Fruit fly (Drosophila melanogaster) whole organism, embryonic: Measurements from ENCODE around the gene CG14340.

Source experiments
- CG12104 ChIP-seq: fragments of 200-800 bp; sonication (Bioruptor generic); optimal IDR thresholded peaks from 3 replicates; lab custom pipeline; 2016; ENCODE audit warnings: missing biosample characterization, missing genetic modification characterization
- CG12155 ChIP-seq: fragments of 200-800 bp; sonication (Bioruptor generic); optimal IDR thresholded peaks from 3 replicates; lab custom pipeline; 2016; ENCODE audit warnings: missing biosample characterization, missing genetic modification characterization
- CG12219 ChIP-seq: fragments of 200-800 bp; sonication (Bioruptor generic); optimal IDR thresholded peaks from 3 replicates; lab custom pipeline; 2018; ENCODE audit warnings: missing biosample characterization, mild to moderate bottlenecking, missing genetic modification characterization
- CG14667 ChIP-seq: fragments of 200-800 bp; sonication (Bioruptor generic); IDR thresholded peaks from 2 replicates; pipeline ENCODE4 v1.3.6; 2022; ENCODE audit warnings: missing biosample characterization, missing genetic modification characterization
- CG14860 ChIP-seq: fragments of 200-800 bp; sonication (Bioruptor generic); IDR thresholded peaks from 3 replicates; pipeline ENCODE4 v1.3.6; 2022; ENCODE audit warnings: missing biosample characterization, missing genetic modification characterization; ENCODE audit not compliant: partially characterized antibody
- CG15011 ChIP-seq: fragments of 200-800 bp; sonication (Bioruptor generic); optimal IDR thresholded peaks from 3 replicates; lab custom pipeline; 2018; ENCODE audit warnings: missing biosample characterization, mild to moderate bottlenecking, missing genetic modification characterization
- CG15601 ChIP-seq: fragments of 200-800 bp; sonication (Bioruptor generic); optimal IDR thresholded peaks from 3 replicates; lab custom pipeline; 2019; ENCODE audit warnings: missing biosample characterization, mild to moderate bottlenecking, missing genetic modification characterization, moderate library complexity
- CG16863 ChIP-seq: fragments of 200-800 bp; sonication (Bioruptor generic); optimal IDR thresholded peaks from 3 replicates; lab custom pipeline; 2016; ENCODE audit warnings: missing biosample characterization, missing genetic modification characterization
- CG18011 ChIP-seq: fragments of 200-800 bp; sonication (Bioruptor generic); optimal IDR thresholded peaks from 2 replicates; lab custom pipeline; 2017; ENCODE audit warnings: missing biosample characterization, missing genetic modification characterization, mild to moderate bottlenecking, moderate library complexity, missing genotype
- CG18619 ChIP-seq: fragments of 200-800 bp; sonication (Bioruptor generic); optimal IDR thresholded peaks from 3 replicates; lab custom pipeline; 2017; ENCODE audit warnings: missing biosample characterization, mild to moderate bottlenecking, missing genetic modification characterization
- CG2712 ChIP-seq: fragments of 200-800 bp; optimal IDR thresholded peaks from 3 replicates; lab custom pipeline; 2019; ENCODE audit warnings: missing biosample characterization, mild to moderate bottlenecking, missing genetic modification characterization, moderate library complexity
- CG30403 ChIP-seq: fragments of 200-800 bp; sonication (Bioruptor generic); optimal IDR thresholded peaks from 3 replicates; lab custom pipeline; 2016; ENCODE audit warnings: missing biosample characterization, missing genetic modification characterization
- CG34224 ChIP-seq: fragments of 200-800 bp; sonication (Bioruptor generic); IDR thresholded peaks from 3 replicates; pipeline ENCODE4 v1.3.6; 2022; ENCODE audit warnings: missing biosample characterization, missing genetic modification characterization; ENCODE audit not compliant: partially characterized antibody
- CG6683 ChIP-seq: fragments of 200-800 bp; sonication (Bioruptor generic); optimal IDR thresholded peaks from 2 replicates; lab custom pipeline; 2017; ENCODE audit warnings: missing biosample characterization, mild to moderate bottlenecking, missing genetic modification characterization, missing genetic modification reagents
- CG9437 ChIP-seq: fragments of 200-800 bp; sonication (Bioruptor generic); optimal IDR thresholded peaks from 2 replicates; lab custom pipeline; 2018; ENCODE audit warnings: missing biosample characterization, mild to moderate bottlenecking, missing genetic modification characterization
- Camta ChIP-seq: fragments of 200-800 bp; sonication (Bioruptor generic); optimal IDR thresholded peaks from 2 replicates; lab custom pipeline; 2016; ENCODE audit warnings: missing biosample characterization, missing genetic modification characterization
- Eip74EF ChIP-seq, 2 experiments: fragments of 200-800 bp in 1 of 2; fragments of >200 bp in 1 of 2; sonication (Bioruptor generic) in 1 of 2; optimal IDR thresholded peaks; 2 replicates each; lab custom pipeline; 2017 to 2019; ENCODE audit warnings: missing biosample characterization in 2 of 2, missing genetic modification characterization in 2 of 2, mild to moderate bottlenecking in 1 of 2, moderate library complexity in 1 of 2
- Elba2 ChIP-seq: fragments of 200-800 bp; sonication (Bioruptor generic); optimal IDR thresholded peaks from 3 replicates; lab custom pipeline; 2016; ENCODE audit warnings: missing biosample characterization, missing genetic modification characterization
- Ets97D ChIP-seq: fragments of 200-800 bp; sonication (Bioruptor generic); optimal IDR thresholded peaks from 3 replicates; lab custom pipeline; 2016; ENCODE audit warnings: missing biosample characterization, missing genetic modification characterization
- Hr3 ChIP-seq: fragments of 200-800 bp; sonication (Bioruptor generic); optimal IDR thresholded peaks from 3 replicates; lab custom pipeline; 2016; ENCODE audit warnings: missing biosample characterization, missing genetic modification characterization
- Mrtf ChIP-seq: fragments of 200-800 bp; sonication (Bioruptor generic); IDR thresholded peaks from 3 replicates; pipeline ENCODE4 v1.3.6; 2022; ENCODE audit warnings: missing biosample characterization, missing genetic modification characterization
- NK7.1 ChIP-seq: fragments of 200-800 bp; sonication (Bioruptor generic); optimal IDR thresholded peaks from 3 replicates; lab custom pipeline; 2016; ENCODE audit warnings: missing biosample characterization, missing genetic modification characterization
- NfI ChIP-seq: fragments of 200-800 bp; sonication (Bioruptor generic); optimal IDR thresholded peaks from 3 replicates; lab custom pipeline; 2018; ENCODE audit warnings: missing biosample characterization, mild to moderate bottlenecking, missing genetic modification characterization, moderate library complexity
- Oli ChIP-seq: fragments of 200-800 bp; sonication (Bioruptor generic); optimal IDR thresholded peaks from 2 replicates; lab custom pipeline; 2018; ENCODE audit warnings: missing biosample characterization, mild to moderate bottlenecking, missing genetic modification characterization, moderate library complexity
- Poxn ChIP-seq: fragments of 200-800 bp; sonication (Bioruptor generic); IDR thresholded peaks from 2 replicates; pipeline ENCODE4 v1.3.6; 2022; ENCODE audit warnings: missing biosample characterization, missing genetic modification characterization
- Six4 ChIP-seq: fragments of 200-800 bp; sonication (Bioruptor generic); optimal IDR thresholded peaks from 2 replicates; lab custom pipeline; 2016; ENCODE audit warnings: missing biosample characterization, missing genetic modification characterization
- Usf ChIP-seq: fragments of 200-800 bp; sonication (Bioruptor generic); optimal IDR thresholded peaks from 2 replicates; lab custom pipeline; 2017; ENCODE audit warnings: missing genotype, missing biosample characterization, missing genetic modification characterization
- ap ChIP-seq: fragments of 200-800 bp; sonication (Bioruptor generic); IDR thresholded peaks from 2 replicates; pipeline ENCODE4 v1.3.6; 2022; ENCODE audit warnings: missing biosample characterization, missing genetic modification characterization
- az2 ChIP-seq: fragments of 200-800 bp; sonication (Bioruptor generic); optimal IDR thresholded peaks from 3 replicates; lab custom pipeline; 2016; ENCODE audit warnings: missing biosample characterization, missing genetic modification characterization
- chm ChIP-seq: fragments of 200-800 bp; sonication (Bioruptor generic); IDR thresholded peaks from 2 replicates; pipeline ENCODE4 v1.3.6; 2022; ENCODE audit warnings: missing biosample characterization, missing genetic modification characterization
- croc ChIP-seq: fragments of 200-800 bp; sonication (Bioruptor generic); conservative IDR thresholded peaks from 3 replicates; pipeline ENCODE4 v1.3.6; 2022; ENCODE audit warnings: missing biosample characterization, missing genetic modification characterization
- disco-r ChIP-seq: fragments of 200-800 bp; sonication (Bioruptor generic); optimal IDR thresholded peaks from 2 replicates; lab custom pipeline; 2016; ENCODE audit warnings: missing biosample characterization, missing genetic modification characterization
- fd64A ChIP-seq: fragments of 200-800 bp; sonication (Bioruptor generic); optimal IDR thresholded peaks from 3 replicates; lab custom pipeline; 2018; ENCODE audit warnings: missing biosample characterization, mild to moderate bottlenecking, missing genetic modification characterization
- grn ChIP-seq: fragments of 200-800 bp; sonication (Bioruptor generic); optimal IDR thresholded peaks from 3 replicates; lab custom pipeline; 2017; ENCODE audit warnings: missing biosample characterization, missing genetic modification characterization
- knrl ChIP-seq: fragments of 200-800 bp; sonication (Bioruptor generic); IDR thresholded peaks from 3 replicates; pipeline ENCODE4 v1.3.6; 2022; ENCODE audit warnings: missing biosample characterization, missing genetic modification characterization; ENCODE audit not compliant: partially characterized antibody
- lbe ChIP-seq: fragments of 200-800 bp; sonication (Bioruptor generic); optimal IDR thresholded peaks from 2 replicates; lab custom pipeline; 2016; ENCODE audit warnings: missing biosample characterization, mild to moderate bottlenecking, missing genetic modification characterization
- maf-S ChIP-seq: fragments of 200-800 bp; sonication (Bioruptor generic); optimal IDR thresholded peaks from 2 replicates; lab custom pipeline; 2016; ENCODE audit warnings: missing biosample characterization, missing genetic modification characterization
- nerfin-1 ChIP-seq: fragments of 200-800 bp; sonication (Bioruptor generic); optimal IDR thresholded peaks from 3 replicates; lab custom pipeline; 2019; ENCODE audit warnings: missing biosample characterization, mild to moderate bottlenecking, missing genetic modification characterization, moderate library complexity
- nom ChIP-seq: fragments of 200-800 bp; sonication (Bioruptor generic); optimal IDR thresholded peaks from 2 replicates; lab custom pipeline; 2017; ENCODE audit warnings: missing biosample characterization, missing genetic modification characterization, mild to moderate bottlenecking, moderate library complexity, missing genetic modification reagents
- org-1 ChIP-seq: fragments of 200-800 bp; sonication (Bioruptor generic); optimal IDR thresholded peaks from 2 replicates; lab custom pipeline; 2017; ENCODE audit warnings: missing biosample characterization, missing genetic modification characterization
- prd ChIP-seq, 3 experiments: fragments of >200 bp in 2 of 3; fragments of 200-800 bp in 1 of 3; sonication (Bioruptor generic) in 1 of 3; optimal IDR thresholded peaks in 2 of 3; IDR thresholded peaks in 1 of 3; 2 replicates in 2 of 3; 3 replicates in 1 of 3; pipeline versions ENCODE4 v1.3.6 to Lab custom; 2017 to 2022; ENCODE audit warnings: missing biosample characterization in 1 of 3, missing genetic modification characterization in 1 of 3
- slp2 ChIP-seq: fragments of 200-800 bp; sonication (Bioruptor generic); optimal IDR thresholded peaks from 2 replicates; lab custom pipeline; 2016; ENCODE audit warnings: missing biosample characterization, missing genetic modification characterization
- sna ChIP-seq: fragments of 200-800 bp; sonication (Bioruptor generic); IDR thresholded peaks from 2 replicates; pipeline ENCODE4 v1.3.6; 2022; ENCODE audit warnings: missing biosample characterization, missing genetic modification characterization; ENCODE audit not compliant: partially characterized antibody
- tap ChIP-seq: fragments of 200-800 bp; optimal IDR thresholded peaks from 3 replicates; lab custom pipeline; 2019; ENCODE audit warnings: missing biosample characterization, mild to moderate bottlenecking, missing genetic modification characterization, moderate library complexity
- ttk ChIP-seq: fragments of 200-800 bp; sonication (Bioruptor generic); IDR thresholded peaks from 2 replicates; pipeline ENCODE4 v2.1.2; 2022; ENCODE audit warnings: missing biosample characterization, missing genetic modification characterization
- usp ChIP-seq: fragments of >200 bp; optimal IDR thresholded peaks from 2 replicates; lab custom pipeline; 2017; ENCODE audit warnings: missing biosample characterization, missing genetic modification characterization
- wdn ChIP-seq: fragments of 200-800 bp; sonication (Bioruptor generic); IDR thresholded peaks from 2 replicates; pipeline ENCODE4 v1.3.6; 2022; ENCODE audit warnings: missing biosample characterization, missing genetic modification characterization

The CG14340 gene

dm6 chr2L:1144371-1145360 lies 31.9 kb downstream of the CG14340 start (continued):
- TF ChIP-seq NfI (GFP tag; lab: Kevin White, UChicago) (peak; percentile 0), Eip74EF (GFP tag; optimal IDR thresholded peaks at IDR 0.05; lab: Kevin White, UChicago) (peak in 1 of 2 experiments; percentile 40), disco-r (GFP tag; lab: Kevin White, UChicago) (no peak), CG15011 (GFP tag; lab: Kevin White, UChicago) (no peak), CG16863 (GFP tag; lab: Kevin White, UChicago) (peak; percentile 26), Mrtf (GFP tag; lab: Robert Waterston, UW) (peak; percentile 43; the same call in 1 of the 3 replicates), grn (GFP tag; lab: Kevin White, UChicago) (no peak), NK7.1 (GFP tag; lab: Kevin White, UChicago) (peak; percentile 17), Oli (tag; lab: Kevin White, UChicago) (peak; percentile 68), Camta (GFP tag; lab: Kevin White, UChicago) (peak; percentile 18), CG14667 (GFP tag; lab: Robert Waterston, UW) (no peak), slp2 (GFP tag; lab: Kevin White, UChicago) (no peak), Hr3 (GFP tag; lab: Kevin White, UChicago) (peak; percentile 39), CG34224 (GFP tag; lab: Robert Waterston, UW) (no peak), sna (GFP tag; lab: Robert Waterston, UW) (no peak), Elba2 (no peak), ap (GFP tag; lab: Robert Waterston, UW) (0 out of 2 replicates have a peak, but pooled peaks have one; percentile 8), CG14860 (GFP tag; lab: Robert Waterston, UW) (0 out of 3 replicates have a peak, but pooled peaks have one; percentile 15), chm (GFP tag; lab: Robert Waterston, UW) (no peak), org-1 (GFP tag; lab: Kevin White, UChicago) (peak; percentile 37), CG15601 (peak; percentile 54), wdn (GFP tag; lab: Robert Waterston, UW) (no peak), CG18011 (GFP tag; lab: Kevin White, UChicago) (no peak), knrl (GFP tag; lab: Robert Waterston, UW) (no peak), fd64A (GFP tag; lab: Kevin White, UChicago) (peak; percentile 12), tap (tag; lab: Kevin White, UChicago) (peak; percentile 62), usp (GFP tag; lab: Kevin White, UChicago) (no peak), Ets97D (GFP tag; lab: Kevin White, UChicago) (no peak), CG9437 (no peak), nerfin-1 (tag; lab: Kevin White, UChicago) (peak; percentile 11), croc (GFP tag; lab: Robert Waterston, UW) (peak; percentile 21; the same call in 2 of the 3 replicates), lbe (GFP tag; lab: Kevin White, UChicago) (peak; percentile 91), Six4 (GFP tag; lab: Kevin White, UChicago) (peak; percentile 25), CG12155 (GFP tag; lab: Kevin White, UChicago) (peak; percentile 39), maf-S (GFP tag; lab: Kevin White, UChicago) (peak; percentile 7), nom (GFP tag; lab: Kevin White, UChicago) (no peak), ttk (GFP tag; lab: Robert Waterston, UW) (no peak), CG12104 (no peak), Poxn (GFP tag; lab: Robert Waterston, UW) (no peak), CG18619 (peak; percentile 31), CG12219 (GFP tag; lab: Kevin White, UChicago) (peak; percentile 51), prd (optimal IDR thresholded peaks at IDR 0.05; lab: Kevin White, UChicago) (no peak), prd (GFP tag; IDR thresholded peaks at IDR 0.05; lab: Robert Waterston, UW) (peak; percentile 54; the same call in 2 of the 3 replicates), CG30403 (GFP tag; lab: Kevin White, UChicago) (peak; percentile 55), CG2712 (tag; lab: Kevin White, UChicago) (peak; percentile 78), Usf (no peak), CG6683 (no peak), az2 (peak; percentile 39)
